Fruit fly (Drosophila melanogaster) whole organism, embryonic: ENCODE results near the gene CG3434.
A peak's percentile ranks its signal among the peaks of the same experiment; 100 is the strongest.

Experiments used
- Atf6 ChIP-seq: fragments of 200-800 bp; sonication (Bioruptor generic); IDR thresholded peaks from 2 replicates; pipeline ENCODE4 v1.3.6; 2022; ENCODE audit warnings: missing biosample characterization, missing genetic modification characterization
- Bteb2 ChIP-seq: fragments of 200-800 bp; sonication (Bioruptor generic); optimal IDR thresholded peaks from 2 replicates; lab custom pipeline; 2016; ENCODE audit warnings: missing biosample characterization, missing genetic modification characterization
- CG1024 ChIP-seq: fragments of 200-800 bp; sonication (Bioruptor generic); IDR thresholded peaks from 2 replicates; pipeline ENCODE4 v1.3.6; 2022; ENCODE audit warnings: missing biosample characterization, missing genetic modification characterization
- CG10979 ChIP-seq: fragments of 200-800 bp; sonication (Bioruptor generic); optimal IDR thresholded peaks from 2 replicates; lab custom pipeline; 2018; ENCODE audit warnings: missing biosample characterization, mild to moderate bottlenecking, missing genetic modification characterization, moderate library complexity
- CG12104 ChIP-seq: fragments of 200-800 bp; sonication (Bioruptor generic); optimal IDR thresholded peaks from 3 replicates; lab custom pipeline; 2016; ENCODE audit warnings: missing biosample characterization, missing genetic modification characterization
- CG12299 ChIP-seq: fragments of 200-800 bp; sonication (Bioruptor generic); optimal IDR thresholded peaks from 2 replicates; lab custom pipeline; 2018; ENCODE audit warnings: missing biosample characterization, mild to moderate bottlenecking, missing genetic modification characterization
- CG14860 ChIP-seq: fragments of 200-800 bp; sonication (Bioruptor generic); IDR thresholded peaks from 3 replicates; pipeline ENCODE4 v1.3.6; 2022; ENCODE audit warnings: missing biosample characterization, missing genetic modification characterization; ENCODE audit not compliant: partially characterized antibody
- CG30020 ChIP-seq: fragments of 200-800 bp; optimal IDR thresholded peaks from 2 replicates; lab custom pipeline; 2019; ENCODE audit warnings: missing biosample characterization, mild to moderate bottlenecking, missing genetic modification characterization, moderate library complexity
- CG30431 ChIP-seq: fragments of 200-800 bp; sonication (Bioruptor generic); optimal IDR thresholded peaks from 2 replicates; lab custom pipeline; 2017; ENCODE audit warnings: missing biosample characterization, missing genetic modification characterization
- CG43689 ChIP-seq: fragments of 200-800 bp; sonication (Bioruptor generic); IDR thresholded peaks from 2 replicates; pipeline ENCODE4 v1.3.6; 2022; ENCODE audit warnings: missing biosample characterization, missing genetic modification characterization
- CG4404 ChIP-seq: fragments of 200-800 bp; sonication (Bioruptor generic); IDR thresholded peaks from 2 replicates; pipeline ENCODE4 v1.3.6; 2022; ENCODE audit warnings: missing biosample characterization, missing genetic modification characterization
- CG7357 ChIP-seq: fragments of 200-800 bp; sonication (Bioruptor generic); IDR thresholded peaks from 3 replicates; pipeline ENCODE4 v1.3.6; 2022; ENCODE audit warnings: missing biosample characterization, missing genetic modification characterization
- CG7963 ChIP-seq: fragments of 200-800 bp; sonication (Bioruptor generic); IDR thresholded peaks from 3 replicates; pipeline ENCODE4 v1.3.6; 2022; ENCODE audit warnings: missing biosample characterization, missing genetic modification characterization; ENCODE audit not compliant: partially characterized antibody
- CG8281 ChIP-seq: fragments of 200-800 bp; sonication (Bioruptor generic); optimal IDR thresholded peaks from 2 replicates; lab custom pipeline; 2018; ENCODE audit warnings: missing biosample characterization, mild to moderate bottlenecking, missing genetic modification characterization, moderate library complexity
- CG9437 ChIP-seq: fragments of 200-800 bp; sonication (Bioruptor generic); optimal IDR thresholded peaks from 2 replicates; lab custom pipeline; 2018; ENCODE audit warnings: missing biosample characterization, mild to moderate bottlenecking, missing genetic modification characterization
- Dp ChIP-seq: fragments of 200-800 bp; sonication (Bioruptor generic); optimal IDR thresholded peaks from 2 replicates; lab custom pipeline; 2018; ENCODE audit warnings: missing biosample characterization, mild to moderate bottlenecking, missing genetic modification characterization, moderate library complexity
- Elba2 ChIP-seq: fragments of 200-800 bp; sonication (Bioruptor generic); optimal IDR thresholded peaks from 3 replicates; lab custom pipeline; 2016; ENCODE audit warnings: missing biosample characterization, missing genetic modification characterization
- Ets97D ChIP-seq: fragments of 200-800 bp; sonication (Bioruptor generic); optimal IDR thresholded peaks from 3 replicates; lab custom pipeline; 2016; ENCODE audit warnings: missing biosample characterization, missing genetic modification characterization
- Fer3 ChIP-seq: fragments of 200-800 bp; sonication (Bioruptor generic); optimal IDR thresholded peaks from 2 replicates; lab custom pipeline; 2018; ENCODE audit warnings: missing biosample characterization, mild to moderate bottlenecking, missing genetic modification characterization, moderate library complexity
- Hmr ChIP-seq: fragments of 200-800 bp; sonication (Bioruptor generic); optimal IDR thresholded peaks from 3 replicates; lab custom pipeline; 2017; ENCODE audit warnings: mild to moderate bottlenecking, missing biosample characterization, missing genetic modification reagents, missing genetic modification characterization
- Hr39 ChIP-seq: fragments of >200 bp; optimal IDR thresholded peaks from 2 replicates; lab custom pipeline; 2017
- Hr78 ChIP-seq, 2 experiments: fragments of 200-800 bp in 1 of 2; fragments of >200 bp in 1 of 2; sonication (Bioruptor generic) in 1 of 2; optimal IDR thresholded peaks; 2 replicates each; lab custom pipeline; 2017 to 2019; ENCODE audit warnings: missing biosample characterization in 2 of 2, missing genetic modification characterization in 2 of 2, mild to moderate bottlenecking in 1 of 2, moderate library complexity in 1 of 2
- Opbp ChIP-seq: fragments of 200-800 bp; sonication (Bioruptor generic); IDR thresholded peaks from 3 replicates; pipeline ENCODE4 v1.3.6; 2022; ENCODE audit warnings: missing biosample characterization, missing genetic modification characterization; ENCODE audit not compliant: partially characterized antibody
- ab ChIP-seq: fragments of 200-800 bp; sonication (Bioruptor generic); optimal IDR thresholded peaks from 2 replicates; lab custom pipeline; 2016; ENCODE audit warnings: missing biosample characterization, missing genetic modification characterization
- az2 ChIP-seq: fragments of 200-800 bp; sonication (Bioruptor generic); optimal IDR thresholded peaks from 3 replicates; lab custom pipeline; 2016; ENCODE audit warnings: missing biosample characterization, missing genetic modification characterization
- bcd ChIP-seq: fragments of 200-800 bp; sonication (Bioruptor generic); optimal IDR thresholded peaks from 2 replicates; lab custom pipeline; 2017; ENCODE audit warnings: missing biosample characterization, mild to moderate bottlenecking, missing genetic modification characterization
- chinmo ChIP-seq: fragments of 200-800 bp; sonication (Bioruptor generic); IDR thresholded peaks from 4 replicates; pipeline ENCODE4 v1.3.6; 2022; ENCODE audit warnings: missing biosample characterization, missing genetic modification characterization; ENCODE audit not compliant: partially characterized antibody
- dmrt11E ChIP-seq: fragments of 200-800 bp; sonication (Bioruptor generic); optimal IDR thresholded peaks from 3 replicates; lab custom pipeline; 2018; ENCODE audit warnings: missing biosample characterization, mild to moderate bottlenecking, missing genetic modification characterization, moderate library complexity
- emc ChIP-seq: fragments of 200-800 bp; sonication (Bioruptor generic); optimal IDR thresholded peaks from 2 replicates; lab custom pipeline; 2016; ENCODE audit warnings: missing biosample characterization, missing genetic modification characterization
- esg ChIP-seq: fragments of 200-800 bp; sonication (Bioruptor generic); conservative IDR thresholded peaks from 2 replicates; pipeline ENCODE4 v1.3.6; 2022; ENCODE audit warnings: missing biosample characterization, missing genetic modification characterization
- gfzf ChIP-seq: fragments of 200-800 bp; sonication (Bioruptor generic); optimal IDR thresholded peaks from 2 replicates; lab custom pipeline; 2016; ENCODE audit warnings: missing biosample characterization, mild to moderate bottlenecking, missing genetic modification characterization, moderate library complexity
- grn ChIP-seq: fragments of 200-800 bp; sonication (Bioruptor generic); optimal IDR thresholded peaks from 3 replicates; lab custom pipeline; 2017; ENCODE audit warnings: missing biosample characterization, missing genetic modification characterization
- gt ChIP-seq: fragments of 200-800 bp; sonication (Bioruptor generic); IDR thresholded peaks from 2 replicates; pipeline ENCODE4 v1.3.6; 2022; ENCODE audit warnings: missing biosample characterization, missing genetic modification characterization
- h ChIP-seq: fragments of >200 bp; optimal IDR thresholded peaks from 2 replicates; lab custom pipeline; 2017
- hb ChIP-seq: fragments of 200-800 bp; sonication (Bioruptor generic); IDR thresholded peaks from 3 replicates; pipeline ENCODE4 v1.3.6; 2022; ENCODE audit warnings: missing biosample characterization, missing genetic modification characterization; ENCODE audit not compliant: partially characterized antibody
- hkb ChIP-seq, 2 experiments: fragments of 200-800 bp in 1 of 2; fragments of >200 bp in 1 of 2; sonication (Bioruptor generic) in 1 of 2; IDR thresholded peaks in 1 of 2; optimal IDR thresholded peaks in 1 of 2; 2 replicates each; pipeline versions ENCODE4 v1.3.6 to Lab custom; 2017 to 2022; ENCODE audit warnings: missing biosample characterization in 1 of 2, missing genetic modification characterization in 1 of 2
- pzg ChIP-seq: fragments of 200-800 bp; sonication (Bioruptor generic); optimal IDR thresholded peaks from 3 replicates; lab custom pipeline; 2018; ENCODE audit warnings: missing biosample characterization, mild to moderate bottlenecking, missing genetic modification characterization, moderate library complexity
- row ChIP-seq: fragments of 200-800 bp; sonication (Bioruptor generic); IDR thresholded peaks from 3 replicates; pipeline ENCODE4 v1.3.6; 2022; ENCODE audit warnings: missing biosample characterization, missing genetic modification characterization
- salm ChIP-seq: fragments of 200-800 bp; sonication (Bioruptor generic); optimal IDR thresholded peaks from 2 replicates; lab custom pipeline; 2018; ENCODE audit warnings: missing biosample characterization, mild to moderate bottlenecking, missing genetic modification characterization
- schlank ChIP-seq: fragments of 200-800 bp; sonication (Bioruptor generic); optimal IDR thresholded peaks from 2 replicates; lab custom pipeline; 2018; ENCODE audit warnings: missing biosample characterization, mild to moderate bottlenecking, missing genetic modification characterization
- sens-2 ChIP-seq: fragments of 200-800 bp; sonication (Bioruptor generic); IDR thresholded peaks from 2 replicates; pipeline ENCODE4 v1.3.6; 2022; ENCODE audit warnings: missing biosample characterization, missing genetic modification characterization
- shn ChIP-seq: fragments of 200-800 bp; sonication (Bioruptor generic); optimal IDR thresholded peaks from 3 replicates; lab custom pipeline; 2016; ENCODE audit warnings: missing biosample characterization, missing genetic modification characterization
- sim ChIP-seq: fragments of 200-800 bp; sonication (Bioruptor generic); IDR thresholded peaks from 2 replicates; pipeline ENCODE4 v1.3.6; 2022; ENCODE audit warnings: missing biosample characterization, missing genetic modification characterization
- slp2 ChIP-seq: fragments of 200-800 bp; sonication (Bioruptor generic); optimal IDR thresholded peaks from 2 replicates; lab custom pipeline; 2016; ENCODE audit warnings: missing biosample characterization, missing genetic modification characterization
- stc ChIP-seq: fragments of 200-800 bp; sonication (Bioruptor generic); IDR thresholded peaks from 2 replicates; pipeline ENCODE4 v1.3.6; 2022; ENCODE audit warnings: missing biosample characterization, missing genetic modification characterization
- tna ChIP-seq: fragments of 200-800 bp; sonication (Bioruptor generic); IDR thresholded peaks from 2 replicates; pipeline ENCODE4 v1.3.6; 2022; ENCODE audit warnings: missing biosample characterization, missing genetic modification characterization; ENCODE audit not compliant: partially characterized antibody
- vfl ChIP-seq: fragments of 200-800 bp; sonication (Bioruptor generic); optimal IDR thresholded peaks from 2 replicates; lab custom pipeline; 2016; ENCODE audit warnings: missing biosample characterization, missing genetic modification characterization

CG3434 gene

DNA sequence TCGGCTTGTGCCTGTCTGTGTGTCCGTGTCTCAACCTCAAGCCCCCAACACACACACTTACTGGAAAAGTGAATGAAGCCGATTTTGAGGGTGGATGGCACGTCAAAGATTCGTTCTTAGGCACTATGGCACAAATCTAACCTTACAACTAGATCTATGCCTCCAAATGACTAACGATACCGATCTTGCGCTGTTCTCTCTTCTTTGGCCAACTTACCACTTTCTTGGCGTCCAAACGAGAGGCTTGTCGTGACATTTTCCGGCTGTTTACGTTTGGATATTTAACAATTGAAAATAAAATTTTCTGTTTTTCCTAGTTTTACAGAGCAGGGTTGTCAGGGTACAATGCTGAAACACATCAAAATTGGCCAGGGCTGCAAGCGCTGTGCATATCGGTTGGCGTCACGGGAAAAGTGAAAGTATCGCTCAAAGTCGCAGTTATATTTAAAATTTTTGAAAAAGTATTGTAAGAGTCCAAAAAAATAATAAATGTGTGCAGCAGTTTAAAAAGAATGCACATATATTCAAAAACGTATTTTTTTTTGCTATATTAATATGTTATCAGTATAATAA, 18.6 kb downstream of the CG3434 start, which contains the start of the genes Bet3 and Nf-YA (continued):
- TF ChIP-seq CG30020 (tag; lab: Kevin White, UChicago) (peak; percentile 68), Ets97D (GFP tag; lab: Kevin White, UChicago) (peak; percentile 55), stc (GFP tag; lab: Robert Waterston, UW) (no peak), slp2 (GFP tag; lab: Kevin White, UChicago) (peak; percentile 27), salm (tag; lab: Kevin White, UChicago) (no peak), CG4404 (GFP tag; lab: Robert Waterston, UW) (no peak), dmrt11E (tag; lab: Kevin White, UChicago) (peak; percentile 35), grn (GFP tag; lab: Kevin White, UChicago) (no peak), CG7357 (GFP tag; lab: Robert Waterston, UW) (no peak; the same call in 2 of the 3 replicates), Hmr (GFP tag; lab: Kevin White, UChicago) (peak; percentile 42), vfl (peak; percentile 14), hb (GFP tag; lab: Robert Waterston, UW) (peak; percentile 84), bcd (peak; percentile 55), hkb (optimal IDR thresholded peaks at IDR 0.05; lab: Kevin White, UChicago) (no peak), hkb (GFP tag; IDR thresholded peaks at IDR 0.05; lab: Robert Waterston, UW) (no peak), sens-2 (no peak), Hr39 (lab: Kevin White, UChicago) (no peak), shn (GFP tag; lab: Kevin White, UChicago) (peak; percentile 29), CG8281 (tag; lab: Kevin White, UChicago) (no peak), Hr78 (GFP tag; optimal IDR thresholded peaks at IDR 0.05; lab: Kevin White, UChicago) (no peak), ab (GFP tag; lab: Kevin White, UChicago) (no peak), esg (no peak), CG9437 (GFP tag; lab: Kevin White, UChicago) (no peak), sim (no peak), Elba2 (GFP tag; lab: Kevin White, UChicago) (peak; percentile 7), Atf6 (GFP tag; lab: Robert Waterston, UW) (0 out of 2 replicates have a peak, but pooled peaks have one; percentile 16), emc (GFP tag; lab: Kevin White, UChicago) (no peak), tna (GFP tag; lab: Robert Waterston, UW) (peak; percentile 66), Bteb2 (GFP tag; lab: Kevin White, UChicago) (no peak), CG7963 (GFP tag; lab: Robert Waterston, UW) (peak; percentile 72; the same call in 2 of the 3 replicates), Dp (GFP tag; lab: Kevin White, UChicago) (peak; percentile 46), chinmo (0 out of 4 replicates have a peak, but pooled peaks have one; percentile 46), gfzf (GFP tag; lab: Kevin White, UChicago) (peak; percentile 54), CG10979 (peak; percentile 47), CG30431 (GFP tag; lab: Kevin White, UChicago) (peak; percentile 3), az2 (peak; percentile 44), CG12104 (GFP tag; lab: Kevin White, UChicago) (peak; percentile 30), h (lab: Kevin White, UChicago) (no peak), pzg (GFP tag; lab: Kevin White, UChicago) (peak; percentile 79), CG43689 (GFP tag; lab: Robert Waterston, UW) (no peak), Fer3 (tag; lab: Kevin White, UChicago) (peak; percentile 16), row (peak; percentile 93), CG14860 (GFP tag; lab: Robert Waterston, UW) (peak; percentile 84), CG1024 (no peak), CG12299 (no peak), schlank (no peak), gt (GFP tag; lab: Robert Waterston, UW) (no peak), Opbp (GFP tag; lab: Robert Waterston, UW) (peak; percentile 83)
